Worm (Caenorhabditis elegans): ENCODE data around the gene C32D5.11.

Gene C32D5.11

ce11 chrII:6331222-6331830, 23.9 kb downstream of the C32D5.11 start, which contains the start of gene set-4:
set-4 (minus strand) TSS chrII:6331341.
- TF ChIP-seq scrt-1 (GFP tag; IDR thresholded peaks at IDR 0.05) (no peak), ceh-36 (tag; optimal IDR thresholded peaks at IDR 0.05) (peak; percentile 31), F13C5.2 (tag; optimal IDR thresholded peaks at IDR 0.05) (peak; percentile 79), B0310.2 (tag; optimal IDR thresholded peaks at IDR 0.05) (no peak), sea-1 (GFP tag; conservative IDR thresholded peaks at IDR 0.05) (0 out of 2 replicates have a peak, but pooled peaks have one; percentile 20), hmg-4 (GFP tag; optimal IDR thresholded peaks at IDR 0.05) (peak; percentile 82)

ce11 chrII:6328672-6329071, 26.6 kb downstream of the C32D5.11 start:
- no peak for TF ChIP-seq B0310.2 (tag; optimal IDR thresholded peaks at IDR 0.05)
- no peak for TF ChIP-seq ets-7 (tag; optimal IDR thresholded peaks at IDR 0.05)
- no peak for TF ChIP-seq ceh-36 (tag; optimal IDR thresholded peaks at IDR 0.05)
- no peak for TF ChIP-seq scrt-1 (GFP tag; IDR thresholded peaks at IDR 0.05)
- TF ChIP-seq hnd-1 (tag; optimal IDR thresholded peaks at IDR 0.05): no peak
- no peak for TF ChIP-seq ceh-13 (GFP tag; optimal IDR thresholded peaks at IDR 0.05)
- no peak for TF ChIP-seq tra-4 (tag; optimal IDR thresholded peaks at IDR 0.05)

- TF ChIP-seq sea-1 (GFP tag; conservative IDR thresholded peaks at IDR 0.05): no peak
Measured at ce11 chrII:6327317-6327716, 27.9 kb downstream of the C32D5.11 start.

- no peak for TF ChIP-seq scrt-1 (GFP tag; IDR thresholded peaks at IDR 0.05)
- TF ChIP-seq tra-4 (tag; optimal IDR thresholded peaks at IDR 0.05): no peak
- TF ChIP-seq tbx-11 (GFP tag; IDR thresholded peaks at IDR 0.05): no peak
- no peak for TF ChIP-seq hnd-1 (tag; optimal IDR thresholded peaks at IDR 0.05)
- TF ChIP-seq ets-7 (tag; optimal IDR thresholded peaks at IDR 0.05): no peak
- no peak for TF ChIP-seq sea-1 (GFP tag; conservative IDR thresholded peaks at IDR 0.05)
- no peak for TF ChIP-seq hmg-4 (GFP tag; optimal IDR thresholded peaks at IDR 0.05)
- TF ChIP-seq aly-1 (tag; optimal IDR thresholded peaks at IDR 0.05): no peak
- TF ChIP-seq ama-1 (optimal IDR thresholded peaks at IDR 0.05): no peak
- no peak for TF ChIP-seq B0310.2 (tag; optimal IDR thresholded peaks at IDR 0.05)
- no peak for TF ChIP-seq ceh-36 (tag; optimal IDR thresholded peaks at IDR 0.05)
- no peak for TF ChIP-seq tbx-37 (GFP tag; conservative IDR thresholded peaks at IDR 0.05)
- no peak for TF ChIP-seq ceh-13 (GFP tag; optimal IDR thresholded peaks at IDR 0.05)
- TF ChIP-seq flt-1 (GFP tag; IDR thresholded peaks at IDR 0.05): no peak
- TF ChIP-seq pes-1 (GFP tag; IDR thresholded peaks at IDR 0.05): no peak
- no peak for TF ChIP-seq hmbx-1 (tag; optimal IDR thresholded peaks at IDR 0.05)
- TF ChIP-seq F13C5.2 (tag; optimal IDR thresholded peaks at IDR 0.05): no peak
Measured at ce11 chrII:6324086-6324485, 31.2 kb downstream of the C32D5.11 start, which contains the start of gene sma-6. sma-6 (plus strand) TSS chrII:6324484.

- no peak for TF ChIP-seq aly-1 (tag; optimal IDR thresholded peaks at IDR 0.05)
- TF ChIP-seq B0310.2 (tag; optimal IDR thresholded peaks at IDR 0.05): no peak
- TF ChIP-seq ceh-13 (GFP tag; optimal IDR thresholded peaks at IDR 0.05): no peak
- no peak for TF ChIP-seq sea-1 (GFP tag; conservative IDR thresholded peaks at IDR 0.05)
Measured at ce11 chrII:6322979-6323378, 32.3 kb downstream of the C32D5.11 start, which contains the start of gene C32D5.4. C32D5.4 (minus strand) TSS chrII:6323079.

- no peak for TF ChIP-seq flt-1 (GFP tag; IDR thresholded peaks at IDR 0.05)
- no peak for TF ChIP-seq scrt-1 (GFP tag; IDR thresholded peaks at IDR 0.05)
- TF ChIP-seq tbx-11 (GFP tag; IDR thresholded peaks at IDR 0.05): no peak
- no peak for TF ChIP-seq aly-1 (tag; optimal IDR thresholded peaks at IDR 0.05)
- TF ChIP-seq ceh-13 (GFP tag; optimal IDR thresholded peaks at IDR 0.05): no peak
- TF ChIP-seq B0310.2 (tag; optimal IDR thresholded peaks at IDR 0.05): no peak
- TF ChIP-seq F13C5.2 (tag; optimal IDR thresholded peaks at IDR 0.05): no peak
- TF ChIP-seq tra-4 (tag; optimal IDR thresholded peaks at IDR 0.05): no peak
- no peak for TF ChIP-seq tbx-37 (GFP tag; conservative IDR thresholded peaks at IDR 0.05)
- no peak for TF ChIP-seq pes-1 (GFP tag; IDR thresholded peaks at IDR 0.05)
- no peak for TF ChIP-seq hmbx-1 (tag; optimal IDR thresholded peaks at IDR 0.05)
- no peak for TF ChIP-seq ets-7 (tag; optimal IDR thresholded peaks at IDR 0.05)
- TF ChIP-seq ceh-36 (tag; optimal IDR thresholded peaks at IDR 0.05): no peak
- no peak for TF ChIP-seq hnd-1 (tag; optimal IDR thresholded peaks at IDR 0.05)
Measured at ce11 chrII:6322081-6322480, 33.2 kb downstream of the C32D5.11 start.

ce11 chrII:6320655-6321388, 34.4 kb downstream of the C32D5.11 start, which contains the start of gene efr-3:
efr-3 (minus strand) TSS chrII:6321159.
- no peak for TF ChIP-seq ceh-36 (tag; optimal IDR thresholded peaks at IDR 0.05)
- no peak for TF ChIP-seq hmbx-1 (tag; optimal IDR thresholded peaks at IDR 0.05)
- no peak for TF ChIP-seq ceh-13 (GFP tag; optimal IDR thresholded peaks at IDR 0.05)
- TF ChIP-seq flt-1 (GFP tag; IDR thresholded peaks at IDR 0.05): no peak
- no peak for TF ChIP-seq tbx-11 (GFP tag; IDR thresholded peaks at IDR 0.05)
- no peak for TF ChIP-seq tra-4 (tag; optimal IDR thresholded peaks at IDR 0.05)
- no peak for TF ChIP-seq hnd-1 (tag; optimal IDR thresholded peaks at IDR 0.05)
- TF ChIP-seq sea-1 (GFP tag; conservative IDR thresholded peaks at IDR 0.05): no peak
- TF ChIP-seq tbx-37 (GFP tag; conservative IDR thresholded peaks at IDR 0.05): no peak
- TF ChIP-seq pes-1 (GFP tag; IDR thresholded peaks at IDR 0.05): no peak
- no peak for TF ChIP-seq B0310.2 (tag; optimal IDR thresholded peaks at IDR 0.05)
- no peak for TF ChIP-seq scrt-1 (GFP tag; IDR thresholded peaks at IDR 0.05)
- no peak for TF ChIP-seq aly-1 (tag; optimal IDR thresholded peaks at IDR 0.05)

ce11 chrII:6311888-6312287, 43.4 kb downstream of the C32D5.11 start:
- TF ChIP-seq F13C5.2 (tag; optimal IDR thresholded peaks at IDR 0.05) (no peak), hnd-1 (tag; optimal IDR thresholded peaks at IDR 0.05) (no peak)
